Fruit fly (Drosophila melanogaster) whole organism, embryonic: ENCODE results near the gene CG17687.
A peak's percentile ranks its signal among the peaks of the same experiment; 100 is the strongest.

ENCODE experiments used
- Atf-2 ChIP-seq: fragments of 200-800 bp; sonication (Bioruptor generic); optimal IDR thresholded peaks from 2 replicates; lab custom pipeline; 2016; ENCODE audit warnings: missing biosample characterization, missing genetic modification characterization
- CG10267 ChIP-seq: fragments of 200-800 bp; sonication (Bioruptor generic); optimal IDR thresholded peaks from 2 replicates; lab custom pipeline; 2018; ENCODE audit warnings: missing biosample characterization, mild to moderate bottlenecking, missing genetic modification characterization, moderate library complexity
- CG10959 ChIP-seq: fragments of 200-800 bp; sonication (Bioruptor generic); IDR thresholded peaks from 2 replicates; pipeline ENCODE4 v1.3.6; 2022; ENCODE audit warnings: missing biosample characterization, missing genetic modification characterization
- CG10979 ChIP-seq: fragments of 200-800 bp; sonication (Bioruptor generic); optimal IDR thresholded peaks from 2 replicates; lab custom pipeline; 2018; ENCODE audit warnings: missing biosample characterization, mild to moderate bottlenecking, missing genetic modification characterization, moderate library complexity
- CG11085 ChIP-seq: fragments of 200-800 bp; sonication (Bioruptor generic); IDR thresholded peaks from 2 replicates; pipeline ENCODE4 v1.3.6; 2022; ENCODE audit warnings: missing biosample characterization, missing genetic modification characterization
- CG11093 ChIP-seq: fragments of 200-800 bp; sonication (Bioruptor generic); IDR thresholded peaks from 3 replicates; pipeline ENCODE4 v1.3.6; 2022; ENCODE audit warnings: missing biosample characterization, missing genetic modification characterization
- CG14441 ChIP-seq: fragments of 200-800 bp; sonication (Bioruptor generic); IDR thresholded peaks from 2 replicates; pipeline ENCODE4 v1.3.6; 2022; ENCODE audit warnings: missing biosample characterization, missing genetic modification characterization
- CG14710 ChIP-seq: fragments of 200-800 bp; sonication (Bioruptor generic); optimal IDR thresholded peaks from 3 replicates; lab custom pipeline; 2019; ENCODE audit warnings: missing biosample characterization, mild to moderate bottlenecking, missing genetic modification characterization, moderate library complexity
- CG15073 ChIP-seq: fragments of 200-800 bp; sonication (Bioruptor generic); optimal IDR thresholded peaks from 2 replicates; lab custom pipeline; 2016; ENCODE audit warnings: missing biosample characterization, missing genetic modification characterization
- CG1647 ChIP-seq: fragments of 200-800 bp; sonication (Bioruptor generic); optimal IDR thresholded peaks from 3 replicates; lab custom pipeline; 2016; ENCODE audit warnings: missing biosample characterization, missing genetic modification characterization
- CG17186 ChIP-seq: fragments of 200-800 bp; sonication (Bioruptor generic); optimal IDR thresholded peaks from 3 replicates; lab custom pipeline; 2017; ENCODE audit warnings: missing biosample characterization, missing genetic modification reagents, missing genetic modification characterization
- CG17328 ChIP-seq: fragments of 200-800 bp; sonication (Bioruptor generic); IDR thresholded peaks from 2 replicates; pipeline ENCODE4 v1.3.6; 2022; ENCODE audit warnings: missing biosample characterization, missing genetic modification characterization
- CG17829 ChIP-seq: fragments of 200-800 bp; optimal IDR thresholded peaks from 2 replicates; lab custom pipeline; 2019; ENCODE audit warnings: missing biosample characterization, mild to moderate bottlenecking, missing genetic modification characterization, moderate library complexity
- CG18011 ChIP-seq: fragments of 200-800 bp; sonication (Bioruptor generic); optimal IDR thresholded peaks from 2 replicates; lab custom pipeline; 2017; ENCODE audit warnings: missing biosample characterization, missing genetic modification characterization, mild to moderate bottlenecking, moderate library complexity, missing genotype
- CG18262 ChIP-seq: fragments of 200-800 bp; optimal IDR thresholded peaks from 3 replicates; lab custom pipeline; 2019; ENCODE audit warnings: missing biosample characterization, mild to moderate bottlenecking, missing genetic modification characterization, moderate library complexity
- CG2120 ChIP-seq: fragments of 200-800 bp; sonication (Bioruptor generic); optimal IDR thresholded peaks from 3 replicates; lab custom pipeline; 2016; ENCODE audit warnings: missing biosample characterization, missing genetic modification characterization
- CG2129 ChIP-seq: fragments of 200-800 bp; sonication (Bioruptor generic); IDR thresholded peaks from 2 replicates; pipeline ENCODE4 v1.3.6; 2022; ENCODE audit warnings: missing biosample characterization, missing genetic modification characterization; ENCODE audit not compliant: partially characterized antibody
- CG2202 ChIP-seq: fragments of 200-800 bp; sonication (Bioruptor generic); optimal IDR thresholded peaks from 2 replicates; lab custom pipeline; 2018; ENCODE audit warnings: missing biosample characterization, mild to moderate bottlenecking, missing genetic modification characterization
- CG32767 ChIP-seq: fragments of 200-800 bp; sonication (Bioruptor generic); IDR thresholded peaks from 2 replicates; pipeline ENCODE4 v1.3.6; 2022; ENCODE audit warnings: missing biosample characterization, missing genetic modification characterization
- CG4404 ChIP-seq: fragments of 200-800 bp; sonication (Bioruptor generic); IDR thresholded peaks from 2 replicates; pipeline ENCODE4 v1.3.6; 2022; ENCODE audit warnings: missing biosample characterization, missing genetic modification characterization
- CG4707 ChIP-seq: fragments of 200-800 bp; sonication (Bioruptor generic); optimal IDR thresholded peaks from 2 replicates; lab custom pipeline; 2018; ENCODE audit warnings: missing biosample characterization, mild to moderate bottlenecking, missing genetic modification characterization, moderate library complexity
- CG6254 ChIP-seq: fragments of 200-800 bp; sonication (Bioruptor generic); optimal IDR thresholded peaks from 3 replicates; lab custom pipeline; 2017; ENCODE audit warnings: mild to moderate bottlenecking, missing biosample characterization, missing genetic modification reagents, missing genetic modification characterization
- CG6689 ChIP-seq: fragments of 200-800 bp; sonication (Bioruptor generic); IDR thresholded peaks from 2 replicates; pipeline ENCODE4 v1.3.6; 2022; ENCODE audit warnings: missing biosample characterization, missing genetic modification characterization
- CG7372 ChIP-seq: fragments of 200-800 bp; sonication (Bioruptor generic); IDR thresholded peaks from 2 replicates; pipeline ENCODE4 v1.3.6; 2022; ENCODE audit warnings: missing biosample characterization, missing genetic modification characterization
- CG8281 ChIP-seq: fragments of 200-800 bp; sonication (Bioruptor generic); optimal IDR thresholded peaks from 2 replicates; lab custom pipeline; 2018; ENCODE audit warnings: missing biosample characterization, mild to moderate bottlenecking, missing genetic modification characterization, moderate library complexity
- Ets65A ChIP-seq: fragments of 200-800 bp; sonication (Bioruptor generic); peaks from one replicate; lab custom pipeline; 2016; ENCODE audit warnings: missing biosample characterization, missing genetic modification characterization
- H15 ChIP-seq: fragments of 200-800 bp; sonication (Bioruptor generic); IDR thresholded peaks from 3 replicates; pipeline ENCODE4 v1.3.6; 2022; ENCODE audit warnings: missing biosample characterization, missing genetic modification characterization
- Mes4 ChIP-seq: fragments of 200-800 bp; sonication (Bioruptor generic); optimal IDR thresholded peaks from 2 replicates; lab custom pipeline; 2016; ENCODE audit warnings: missing biosample characterization, missing genetic modification characterization
- NC2β ChIP-seq: fragments of 200-800 bp; sonication (Bioruptor generic); optimal IDR thresholded peaks from 2 replicates; lab custom pipeline; 2016; ENCODE audit warnings: missing biosample characterization, missing genetic modification characterization
- Nf-YB ChIP-seq: fragments of 200-800 bp; sonication (Bioruptor generic); optimal IDR thresholded peaks from 3 replicates; lab custom pipeline; 2019; ENCODE audit warnings: missing biosample characterization, mild to moderate bottlenecking, missing genetic modification characterization, moderate library complexity
- Nf-YC ChIP-seq: fragments of 200-800 bp; optimal IDR thresholded peaks from 3 replicates; lab custom pipeline; 2019; ENCODE audit warnings: missing biosample characterization, mild to moderate bottlenecking, missing genetic modification characterization, moderate library complexity
- Oli ChIP-seq: fragments of 200-800 bp; sonication (Bioruptor generic); optimal IDR thresholded peaks from 2 replicates; lab custom pipeline; 2018; ENCODE audit warnings: missing biosample characterization, mild to moderate bottlenecking, missing genetic modification characterization, moderate library complexity
- Optix ChIP-seq: fragments of 200-800 bp; sonication (Bioruptor generic); IDR thresholded peaks from 3 replicates; pipeline ENCODE4 v1.3.6; 2022; ENCODE audit warnings: missing biosample characterization, missing genetic modification characterization
- Sox100B ChIP-seq: fragments of 200-800 bp; sonication (Bioruptor generic); optimal IDR thresholded peaks from 3 replicates; lab custom pipeline; 2018; ENCODE audit warnings: missing biosample characterization, mild to moderate bottlenecking, missing genetic modification characterization
- cato ChIP-seq: fragments of 200-800 bp; sonication (Bioruptor generic); optimal IDR thresholded peaks from 2 replicates; lab custom pipeline; 2016; ENCODE audit warnings: missing biosample characterization, missing genetic modification characterization, borderline replicate concordance
- dmrt11E ChIP-seq: fragments of 200-800 bp; sonication (Bioruptor generic); optimal IDR thresholded peaks from 3 replicates; lab custom pipeline; 2018; ENCODE audit warnings: missing biosample characterization, mild to moderate bottlenecking, missing genetic modification characterization, moderate library complexity
- dmrt99B ChIP-seq: fragments of 200-800 bp; sonication (Bioruptor generic); optimal IDR thresholded peaks from 2 replicates; lab custom pipeline; 2018; ENCODE audit warnings: missing biosample characterization, mild to moderate bottlenecking, missing genetic modification characterization, moderate library complexity
- gem ChIP-seq: fragments of 200-800 bp; sonication (Bioruptor generic); optimal IDR thresholded peaks from 2 replicates; lab custom pipeline; 2019; ENCODE audit warnings: missing biosample characterization, mild to moderate bottlenecking, missing genetic modification characterization, moderate library complexity
- gsb-n ChIP-seq: fragments of 200-800 bp; sonication (Bioruptor generic); optimal IDR thresholded peaks from 3 replicates; lab custom pipeline; 2018; ENCODE audit warnings: missing biosample characterization, mild to moderate bottlenecking, missing genetic modification characterization
- ken ChIP-seq: fragments of 200-800 bp; sonication (Bioruptor generic); IDR thresholded peaks from 3 replicates; pipeline ENCODE4 v1.3.6; 2022; ENCODE audit warnings: missing biosample characterization, missing genetic modification characterization
- lmd ChIP-seq: fragments of 200-800 bp; sonication (Bioruptor generic); IDR thresholded peaks from 2 replicates; pipeline ENCODE4 v1.3.6; 2022; ENCODE audit warnings: missing biosample characterization, missing genetic modification characterization
- nmo ChIP-seq: fragments of 200-800 bp; sonication (Bioruptor generic); optimal IDR thresholded peaks from 2 replicates; lab custom pipeline; 2018; ENCODE audit warnings: missing biosample characterization, mild to moderate bottlenecking, missing genetic modification characterization, moderate library complexity
- nom ChIP-seq: fragments of 200-800 bp; sonication (Bioruptor generic); optimal IDR thresholded peaks from 2 replicates; lab custom pipeline; 2017; ENCODE audit warnings: missing biosample characterization, missing genetic modification characterization, mild to moderate bottlenecking, moderate library complexity, missing genetic modification reagents
- sc ChIP-seq, 3 experiments: fragments of >200 bp in 2 of 3; fragments of 200-800 bp in 1 of 3; sonication (Bioruptor generic) in 1 of 3; optimal IDR thresholded peaks; 2 replicates in 2 of 3; 3 replicates in 1 of 3; lab custom pipeline; 2017; ENCODE audit warnings: mild to moderate bottlenecking in 1 of 3, missing biosample characterization in 1 of 3, missing genetic modification characterization in 1 of 3, missing genetic modification reagents in 1 of 3
- seq ChIP-seq: fragments of 200-800 bp; sonication (Bioruptor generic); IDR thresholded peaks from 2 replicates; pipeline ENCODE4 v1.3.6; 2022; ENCODE audit warnings: missing biosample characterization, missing genetic modification characterization
- stwl ChIP-seq: fragments of 200-800 bp; sonication (Bioruptor generic); optimal IDR thresholded peaks from 3 replicates; lab custom pipeline; 2018; ENCODE audit warnings: missing biosample characterization, mild to moderate bottlenecking, missing genetic modification characterization, moderate library complexity
- tio ChIP-seq: fragments of 200-800 bp; sonication (Bioruptor generic); optimal IDR thresholded peaks from 2 replicates; lab custom pipeline; 2017; ENCODE audit warnings: missing biosample characterization, missing genetic modification characterization, inconsistent platforms
- unpg ChIP-seq: fragments of 200-800 bp; sonication (Bioruptor generic); optimal IDR thresholded peaks from 3 replicates; lab custom pipeline; 2018; ENCODE audit warnings: missing biosample characterization, mild to moderate bottlenecking, missing genetic modification characterization, moderate library complexity
- zfh2 ChIP-seq: fragments of 200-800 bp; sonication (Bioruptor generic); optimal IDR thresholded peaks from 2 replicates; lab custom pipeline; 2016; ENCODE audit warnings: missing biosample characterization, missing genetic modification characterization

The CG17687 gene

DNA sequence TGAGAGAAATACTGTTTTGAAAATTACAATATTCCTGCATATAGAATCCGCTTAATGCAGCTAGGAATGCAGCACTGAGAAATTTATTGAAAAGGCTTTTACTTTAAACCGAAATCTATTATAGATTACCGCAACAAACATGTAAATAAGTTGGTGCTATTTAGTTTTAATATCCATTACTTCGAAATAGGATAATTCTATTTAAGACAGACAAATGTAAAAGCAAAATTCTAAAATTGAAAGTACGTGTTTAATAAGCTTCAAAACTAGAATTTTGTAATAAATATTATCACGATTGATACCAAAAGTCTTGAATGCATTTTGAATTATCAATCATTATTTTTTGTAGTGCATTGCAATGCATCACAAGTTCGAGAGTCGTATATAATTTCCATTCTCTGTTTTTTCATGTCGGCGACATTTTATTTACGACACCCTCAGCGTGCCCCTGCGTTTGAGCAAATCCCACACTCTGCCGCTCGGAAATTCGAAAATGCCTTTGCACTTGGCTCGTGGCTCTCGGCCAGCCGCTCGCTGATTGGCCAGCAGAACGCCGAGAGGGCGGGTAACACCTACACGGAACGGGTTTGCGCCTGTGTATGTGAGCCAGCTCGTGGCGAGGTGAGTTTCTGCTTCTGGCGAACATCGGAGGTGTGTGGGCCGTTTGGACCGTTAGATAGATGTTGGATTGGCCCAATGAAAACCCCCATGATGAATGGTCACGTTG lies 54.5 kb downstream of the CG17687 start:
- TF ChIP-seq CG11093 (GFP tag; lab: Robert Waterston, UW) (no peak), lmd (GFP tag; lab: Robert Waterston, UW) (no peak; the same call in 1 of the 2 replicates), CG15073 (GFP tag; lab: Kevin White, UChicago) (no peak), Mes4 (GFP tag; lab: Kevin White, UChicago) (no peak), CG14710 (tag; lab: Kevin White, UChicago) (peak; percentile 76), CG17328 (GFP tag; lab: Robert Waterston, UW) (no peak), H15 (no peak), CG2129 (no peak), CG14441 (GFP tag; lab: Robert Waterston, UW) (no peak), Oli (peak; percentile 16), CG8281 (tag; lab: Kevin White, UChicago) (no peak), CG11085 (GFP tag; lab: Robert Waterston, UW) (no peak), Nf-YB (GFP tag; lab: Kevin White, UChicago) (peak; percentile 98), gsb-n (tag; lab: Kevin White, UChicago) (peak; percentile 6), CG4404 (GFP tag; lab: Robert Waterston, UW) (peak; percentile 46), CG10267 (peak; percentile 56), Atf-2 (no peak), Ets65A (no peak), cato (GFP tag; lab: Kevin White, UChicago) (no peak), Optix (no peak), seq (GFP tag; lab: Robert Waterston, UW) (no peak), CG18011 (GFP tag; lab: Kevin White, UChicago) (no peak), zfh2 (GFP tag; lab: Kevin White, UChicago) (no peak), CG4707 (GFP tag; lab: Kevin White, UChicago) (no peak), dmrt99B (tag; lab: Kevin White, UChicago) (peak; percentile 52), CG10959 (GFP tag; lab: Robert Waterston, UW) (0 out of 2 replicates have a peak, but pooled peaks have one; percentile 41), CG32767 (GFP tag; lab: Robert Waterston, UW) (no peak), dmrt11E (tag; lab: Kevin White, UChicago) (peak; percentile 70), CG6254 (GFP tag; lab: Kevin White, UChicago) (peak; percentile 59), ken (GFP tag; lab: Robert Waterston, UW) (no peak), CG17829 (tag; lab: Kevin White, UChicago) (peak; percentile 35), CG2202 (tag; lab: Kevin White, UChicago) (no peak), CG17186 (no peak), gem (peak; percentile 60), Sox100B (peak; percentile 49), NC2β (GFP tag; lab: Kevin White, UChicago) (no peak), CG18262 (peak; percentile 84), stwl (tag; lab: Kevin White, UChicago) (no peak), CG1647 (GFP tag; lab: Kevin White, UChicago) (no peak), CG7372 (GFP tag; lab: Robert Waterston, UW) (no peak), nmo (GFP tag; lab: Kevin White, UChicago) (peak; percentile 68), tio (GFP tag; lab: Kevin White, UChicago) (peak; percentile 22), sc (optimal IDR thresholded peaks at IDR 0.05; lab: Kevin White, UChicago) (no peak), sc (GFP tag; optimal IDR thresholded peaks at IDR 0.05; lab: Kevin White, UChicago) (peak; percentile 30), nom (no peak), CG6689 (GFP tag; lab: Robert Waterston, UW) (peak; percentile 48), CG10979 (tag; lab: Kevin White, UChicago) (peak; percentile 62), unpg (GFP tag; lab: Kevin White, UChicago) (no peak), Nf-YC (tag; lab: Kevin White, UChicago) (peak; percentile 98), CG2120 (GFP tag; lab: Kevin White, UChicago) (no peak)
